Worm (Caenorhabditis elegans): Measurements from ENCODE around the gene snu-13.

DNA sequence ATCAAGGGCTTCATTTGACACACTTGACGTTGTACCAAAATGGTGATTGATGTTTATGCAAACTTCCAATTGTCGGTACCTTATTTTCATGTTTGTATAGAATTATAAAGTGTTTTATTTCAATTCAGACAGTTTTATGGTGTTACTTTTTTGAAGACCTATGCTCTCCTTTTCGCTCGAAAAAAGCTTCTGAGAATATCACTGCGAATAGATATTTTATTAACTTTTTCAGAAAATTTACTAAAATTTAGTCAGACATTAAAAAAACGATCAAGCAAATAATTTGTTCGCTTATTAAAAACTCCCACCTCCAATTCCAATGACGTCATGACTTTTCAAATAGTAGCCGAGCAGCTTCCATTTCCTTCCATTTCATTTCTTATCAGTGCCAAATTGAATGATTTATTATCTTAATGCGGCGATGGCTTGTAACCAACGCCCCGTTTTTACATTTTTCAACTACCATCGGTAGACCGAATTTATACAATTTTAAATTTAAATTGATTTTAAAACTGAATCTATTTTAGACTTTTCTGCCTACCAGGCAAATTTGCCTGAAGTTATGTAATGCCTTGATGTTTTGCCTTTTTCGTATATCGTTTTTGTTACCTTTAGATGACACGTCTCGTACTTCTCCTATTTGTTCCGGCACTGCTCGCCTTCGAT is 11.4 kb downstream of the snu-13 start, which contains the start of gene M28.10:
- no peak for TF ChIP-seq egl-18 (GFP tag; IDR thresholded peaks at IDR 0.05)
- TF ChIP-seq Y67H2A.10 (GFP tag; conservative IDR thresholded peaks at IDR 0.05), result no peak
- no peak for TF ChIP-seq lin-40 (tag; optimal IDR thresholded peaks at IDR 0.05)
- TF ChIP-seq ceh-40 (GFP tag; IDR thresholded peaks at IDR 0.05), result no peak

Data from whole organism, young adult.